Worm (Caenorhabditis elegans): Measurements from ENCODE around the gene spin-1.

DNA sequence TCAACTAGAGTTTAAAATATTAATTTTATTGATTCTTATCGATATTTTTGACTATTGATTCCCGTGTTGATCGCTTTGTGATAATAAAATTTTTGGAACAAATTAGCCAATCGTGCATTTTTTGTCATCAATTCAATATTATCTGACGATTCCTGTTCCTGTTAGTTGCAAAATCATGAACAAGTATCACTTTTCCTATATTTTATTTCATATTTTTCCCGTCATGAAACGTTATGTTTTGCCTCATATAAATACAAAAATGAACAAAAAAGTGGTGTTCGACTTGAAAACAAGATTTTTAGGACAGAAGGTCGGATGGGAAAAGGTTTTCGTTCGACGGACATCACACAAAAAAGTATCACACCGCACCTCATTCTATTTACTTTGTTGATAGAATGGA is 6.5 kb downstream of the spin-1 start, which contains the start of gene C13C4.6:
- TF ChIP-seq efl-3 (GFP tag; optimal IDR thresholded peaks at IDR 0.05) (no peak), dpl-1 (GFP tag; optimal IDR thresholded peaks at IDR 0.05) (no peak), lin-35 (GFP tag; optimal IDR thresholded peaks at IDR 0.05) (no peak), lin-14 (GFP tag; optimal IDR thresholded peaks at IDR 0.05) (no peak), nhr-28 (tag; optimal IDR thresholded peaks at IDR 0.05) (no peak), skn-1 (tag; optimal IDR thresholded peaks at IDR 0.05) (no peak)
